Worm (Caenorhabditis elegans) whole organism, young adult: ENCODE data around the gene hrpl-1.

Experiments
- B0019.2 ChIP-seq: fragments of 200-800 bp; sonication (Bioruptor generic); conservative IDR thresholded peaks from 2 replicates; pipeline ENCODE4 v1.3.6; 2022; ENCODE audit warnings: missing genetic modification reagents, missing genetic modification characterization, missing compliant biosample characterization
- B0035.1 ChIP-seq: sonication (generic microtip); optimal IDR thresholded peaks from 2 replicates; lab custom pipeline; 2016; ENCODE audit warnings: missing genetic modification characterization, mild to moderate bottlenecking, missing compliant biosample characterization, missing genotype, missing genetic modification reagents
- B0336.3 ChIP-seq: fragments of 200-800 bp; sonication (Bioruptor generic); IDR thresholded peaks from 2 replicates; pipeline ENCODE4 v1.3.6; 2022; ENCODE audit warnings: missing genetic modification characterization, missing compliant biosample characterization
- ama-1 ChIP-seq, 3 experiments: fragments of 150-350 bp in 1 of 3; sonication (generic microtip) in 2 of 3; optimal IDR thresholded peaks; 2 replicates each; lab custom pipeline; 2014 to 2018; ENCODE audit warnings: missing biosample characterization in 2 of 3, missing genetic modification characterization in 2 of 3, missing genetic modification reagents in 2 of 3
- aptf-2 ChIP-seq: fragments of 200-800 bp; sonication (Bioruptor generic); conservative IDR thresholded peaks from 2 replicates; pipeline ENCODE4 v1.3.6; 2022; ENCODE audit warnings: missing genetic modification reagents, missing genetic modification characterization, missing compliant biosample characterization
- attf-6 ChIP-seq: fragments of 200-800 bp; sonication (Bioruptor generic); IDR thresholded peaks from 2 replicates; pipeline ENCODE4 v1.3.6; 2022; ENCODE audit warnings: missing genetic modification reagents, missing genetic modification characterization, missing compliant biosample characterization
- dpl-1 ChIP-seq: fragments of 150-350 bp; optimal IDR thresholded peaks from 2 replicates; lab custom pipeline; 2014; ENCODE audit warnings: missing biosample characterization, missing genetic modification reagents, missing genetic modification characterization
- hmg-20 ChIP-seq: fragments of 200-800 bp; sonication (Bioruptor generic); IDR thresholded peaks from 2 replicates; pipeline ENCODE4 v1.3.6; 2022; ENCODE audit warnings: missing genetic modification reagents, missing genetic modification characterization, missing compliant biosample characterization
- pha-4 ChIP-seq: fragments of 150-350 bp; sonication (generic microtip); optimal IDR thresholded peaks from 2 replicates; lab custom pipeline; 2014; ENCODE audit warnings: missing biosample characterization, missing genetic modification reagents, missing genetic modification characterization
- rpc-1 ChIP-seq, 2 experiments: fragments of 150-350 bp in 1 of 2; sonication (generic microtip) in 1 of 2; optimal IDR thresholded peaks; 2 replicates each; lab custom pipeline; 2014 to 2018; ENCODE audit warnings: missing biosample characterization in 1 of 2, missing genetic modification characterization in 1 of 2, missing genetic modification reagents in 1 of 2, missing genotype in 1 of 2
- sdz-38 ChIP-seq: sonication (generic microtip); optimal IDR thresholded peaks from 2 replicates; lab custom pipeline; 2016; ENCODE audit warnings: missing genotype, missing genetic modification characterization, missing compliant biosample characterization
- snpc-3.4 ChIP-seq: sonication (generic microtip); optimal IDR thresholded peaks from 2 replicates; lab custom pipeline; 2017; ENCODE audit warnings: missing genetic modification characterization, mild to moderate bottlenecking, missing compliant biosample characterization, antibody characterized with exemption, moderate library complexity, missing genotype, missing genetic modification reagents
- tbp1 ChIP-seq: fragments of 200-800 bp; sonication (Bioruptor generic); optimal IDR thresholded peaks from 2 replicates; lab custom pipeline; 2018; ENCODE audit warnings: mild to moderate bottlenecking, missing genetic modification characterization, missing compliant biosample characterization
- zim-3 ChIP-seq: sonication (generic microtip); optimal IDR thresholded peaks from 2 replicates; lab custom pipeline; 2017; ENCODE audit warnings: mild to moderate bottlenecking, missing genetic modification characterization, moderate library complexity, missing compliant biosample characterization

DNA sequence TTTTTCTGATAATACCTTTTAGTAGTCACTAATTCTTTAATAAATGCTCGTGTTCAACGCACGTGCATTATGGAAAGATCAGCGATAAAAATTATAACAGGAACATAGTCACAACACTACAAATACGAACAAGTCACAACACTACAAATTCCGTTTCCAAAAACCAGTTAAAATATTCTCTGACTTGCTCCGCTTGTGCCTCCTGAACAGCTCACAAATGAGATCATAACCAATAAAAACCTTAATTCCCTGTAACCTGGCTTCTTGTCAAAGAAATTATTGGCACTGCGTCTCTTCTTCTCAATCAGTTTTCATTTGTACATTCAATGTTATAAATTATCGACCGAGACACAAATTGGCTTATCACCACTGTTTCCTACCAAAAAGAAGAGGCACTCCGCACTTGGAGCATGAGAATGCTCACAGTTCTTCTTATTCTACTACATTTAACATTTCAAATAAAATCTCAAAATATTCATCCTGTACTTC lies 20.9 kb downstream of the hrpl-1 start, which contains the start of gene B0252.1:
- TF ChIP-seq aptf-2 (no peak), B0035.1 (tag; lab: Kevin White, UChicago) (no peak), ama-1 (optimal IDR thresholded peaks at IDR 0.05; lab: Kevin White, UChicago) (no peak), ama-1 (GFP tag; optimal IDR thresholded peaks at IDR 0.05; lab: Kevin White, UChicago) (no peak), tbp1 (GFP tag; lab: Kevin White, UChicago) (no peak), rpc-1 (optimal IDR thresholded peaks at IDR 0.05; lab: Kevin White, UChicago) (no peak), rpc-1 (tag; optimal IDR thresholded peaks at IDR 0.05; lab: Kevin White, UChicago) (no peak), attf-6 (no peak), hmg-20 (GFP tag; lab: Robert Waterston, UW) (no peak), sdz-38 (no peak), zim-3 (no peak), pha-4 (no peak), B0019.2 (no peak), snpc-3.4 (tag; lab: Kevin White, UChicago) (no peak), dpl-1 (no peak), B0336.3 (no peak)
